Fruit fly (Drosophila melanogaster) whole organism, wandering third instar larva: Measurements from ENCODE around the gene Calx.

Experiments
- Abd-B ChIP-seq: fragments of >200 bp; optimal IDR thresholded peaks from 2 replicates; lab custom pipeline; 2017; ENCODE audit warnings: missing biosample characterization, missing genetic modification characterization
- CG9705 ChIP-seq: fragments of 200-800 bp; sonication (Bioruptor generic); optimal IDR thresholded peaks from 2 replicates; lab custom pipeline; 2018; ENCODE audit warnings: missing biosample characterization, mild to moderate bottlenecking, missing genetic modification characterization
- Hr78 ChIP-seq: fragments of >200 bp; optimal IDR thresholded peaks from 2 replicates; lab custom pipeline; 2017; ENCODE audit warnings: missing biosample characterization, missing genetic modification characterization
- N ChIP-seq: fragments of >200 bp; optimal IDR thresholded peaks from 2 replicates; lab custom pipeline; 2018; ENCODE audit warnings: missing biosample characterization, missing external identifiers, missing genetic modification characterization
- dsf ChIP-seq: sonication (Bioruptor generic); optimal IDR thresholded peaks from 2 replicates; lab custom pipeline; 2016; ENCODE audit warnings: missing biosample characterization, missing genetic modification characterization, borderline replicate concordance
- fru ChIP-seq: fragments of 200-800 bp; sonication (Bioruptor generic); optimal IDR thresholded peaks from 3 replicates; lab custom pipeline; 2016; ENCODE audit warnings: missing biosample characterization, mild to moderate bottlenecking, missing genetic modification characterization
- pan ChIP-seq: fragments of >200 bp; optimal IDR thresholded peaks from 2 replicates; lab custom pipeline; 2017
- sage ChIP-seq: fragments of 200-800 bp; sonication (Bioruptor generic); optimal IDR thresholded peaks from 2 replicates; lab custom pipeline; 2016; ENCODE audit warnings: missing biosample characterization, mild to moderate bottlenecking, missing genetic modification characterization
- sv ChIP-seq: fragments of 200-800 bp; sonication (Bioruptor generic); optimal IDR thresholded peaks from 3 replicates; lab custom pipeline; 2016; ENCODE audit warnings: missing biosample characterization, missing genetic modification characterization
- usp ChIP-seq: fragments of >200 bp; optimal IDR thresholded peaks from 2 replicates; lab custom pipeline; 2017; ENCODE audit warnings: missing biosample characterization, missing genetic modification characterization
- woc ChIP-seq: sonication (Bioruptor generic); optimal IDR thresholded peaks from 2 replicates; lab custom pipeline; 2016; ENCODE audit warnings: missing biosample characterization, mild to moderate bottlenecking, missing genetic modification characterization

DNA sequence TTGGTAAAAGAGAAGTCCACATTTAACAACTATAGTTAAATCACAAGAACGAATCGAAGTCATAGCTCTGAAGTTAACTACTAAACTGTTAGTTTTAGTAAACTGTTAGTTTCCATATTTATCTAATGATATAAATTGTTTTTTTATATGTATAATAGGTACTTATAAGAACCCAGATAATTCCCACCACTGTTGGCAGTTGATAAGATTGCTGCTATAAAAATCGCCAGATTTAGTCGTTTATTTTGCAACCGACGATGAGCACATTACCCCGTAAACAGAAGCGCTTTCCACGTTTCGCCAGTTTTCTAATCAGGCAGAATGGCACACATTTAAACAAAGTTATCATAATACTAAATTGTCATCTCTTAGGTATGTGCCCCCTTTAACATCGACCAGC is 41.1 kb downstream of the Calx start:
- no peak for TF ChIP-seq pan
- TF ChIP-seq Abd-B (GFP tag; lab: Kevin White, UChicago) = no peak
- TF ChIP-seq woc (GFP tag; lab: Kevin White, UChicago) = no peak
- no peak for TF ChIP-seq N (GFP tag; lab: Kevin White, UChicago)
- TF ChIP-seq CG9705 = no peak
- TF ChIP-seq Hr78 (GFP tag; lab: Kevin White, UChicago) = no peak
- TF ChIP-seq usp (GFP tag; lab: Kevin White, UChicago) = no peak
- no peak for TF ChIP-seq dsf (GFP tag; lab: Kevin White, UChicago)
- TF ChIP-seq sage (GFP tag; lab: Kevin White, UChicago) = no peak
- TF ChIP-seq fru (GFP tag; lab: Kevin White, UChicago) = no peak
- no peak for TF ChIP-seq sv (GFP tag; lab: Kevin White, UChicago)
